Fruit fly (Drosophila melanogaster) S2 (cell line): Measurements from ENCODE around the gene ry.

Experiments used
- CG8478 ChIP-seq: fragments of >200 bp; optimal IDR thresholded peaks from 2 replicates; lab custom pipeline; 2018
- CTCF ChIP-seq, 2 experiments: fragments of >200 bp; optimal IDR thresholded peaks; 2 replicates each; lab custom pipeline; 2018

ry gene

DNA sequence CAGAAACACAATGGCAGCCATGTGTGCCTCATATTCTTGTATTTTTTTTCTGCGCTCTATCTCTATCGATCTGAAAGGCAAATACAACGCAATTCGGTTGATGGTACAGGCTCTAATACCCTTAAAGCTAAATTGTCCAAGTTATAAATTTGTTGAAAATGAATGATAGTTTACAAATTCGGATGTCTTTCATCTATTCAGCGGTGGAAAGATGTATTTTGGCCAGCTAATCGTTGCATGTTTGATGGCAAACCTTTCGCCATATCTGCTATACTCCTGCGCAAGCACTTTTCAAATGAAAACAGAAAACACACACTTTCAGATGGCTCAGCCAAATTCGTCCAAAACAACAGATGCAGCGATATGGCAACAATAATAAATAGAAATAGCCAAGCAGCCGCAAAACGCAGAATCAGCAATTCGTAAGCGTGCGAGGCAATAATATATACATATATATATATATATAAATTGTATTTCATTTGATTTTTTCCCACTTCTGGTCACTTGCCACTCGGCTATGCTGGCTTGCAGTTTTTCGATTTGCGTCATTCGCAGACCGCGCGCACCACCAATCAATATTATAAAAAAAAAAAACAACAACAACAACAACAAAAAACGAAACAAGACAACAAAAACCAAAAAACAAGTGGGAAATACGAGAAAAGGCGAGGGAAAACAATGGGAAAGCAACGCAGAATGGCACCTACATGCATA is 18.0 kb upstream of the ry start:
- TF ChIP-seq CG8478 (lab: Kevin White, UChicago), result no peak
- no peak for TF ChIP-seq CTCF (optimal IDR thresholded peaks at IDR 0.05; lab: Kevin White, UChicago)

DNA sequence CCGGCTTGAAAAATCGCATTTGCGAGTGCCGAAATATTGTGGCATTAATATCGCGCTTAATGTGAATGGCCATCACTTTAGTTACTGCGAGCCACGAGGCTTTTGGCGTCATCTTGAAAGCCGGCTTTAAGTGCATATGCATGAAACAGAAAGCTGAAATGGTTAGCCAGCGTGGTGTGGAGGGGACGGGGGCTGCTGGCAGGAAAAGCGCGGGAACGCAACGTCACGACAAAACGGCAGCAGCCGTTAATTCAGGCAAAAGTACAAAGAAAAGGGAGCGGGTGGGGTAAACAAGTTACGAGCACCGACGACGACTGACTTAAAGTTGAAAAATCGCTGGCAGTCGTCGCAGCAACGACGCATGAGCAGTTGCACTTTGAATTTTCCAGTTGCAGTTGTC is 16.9 kb upstream of the ry start:
- no peak for TF ChIP-seq CG8478 (lab: Kevin White, UChicago)
- TF ChIP-seq CTCF (optimal IDR thresholded peaks at IDR 0.05; lab: Kevin White, UChicago), result no peak

DNA sequence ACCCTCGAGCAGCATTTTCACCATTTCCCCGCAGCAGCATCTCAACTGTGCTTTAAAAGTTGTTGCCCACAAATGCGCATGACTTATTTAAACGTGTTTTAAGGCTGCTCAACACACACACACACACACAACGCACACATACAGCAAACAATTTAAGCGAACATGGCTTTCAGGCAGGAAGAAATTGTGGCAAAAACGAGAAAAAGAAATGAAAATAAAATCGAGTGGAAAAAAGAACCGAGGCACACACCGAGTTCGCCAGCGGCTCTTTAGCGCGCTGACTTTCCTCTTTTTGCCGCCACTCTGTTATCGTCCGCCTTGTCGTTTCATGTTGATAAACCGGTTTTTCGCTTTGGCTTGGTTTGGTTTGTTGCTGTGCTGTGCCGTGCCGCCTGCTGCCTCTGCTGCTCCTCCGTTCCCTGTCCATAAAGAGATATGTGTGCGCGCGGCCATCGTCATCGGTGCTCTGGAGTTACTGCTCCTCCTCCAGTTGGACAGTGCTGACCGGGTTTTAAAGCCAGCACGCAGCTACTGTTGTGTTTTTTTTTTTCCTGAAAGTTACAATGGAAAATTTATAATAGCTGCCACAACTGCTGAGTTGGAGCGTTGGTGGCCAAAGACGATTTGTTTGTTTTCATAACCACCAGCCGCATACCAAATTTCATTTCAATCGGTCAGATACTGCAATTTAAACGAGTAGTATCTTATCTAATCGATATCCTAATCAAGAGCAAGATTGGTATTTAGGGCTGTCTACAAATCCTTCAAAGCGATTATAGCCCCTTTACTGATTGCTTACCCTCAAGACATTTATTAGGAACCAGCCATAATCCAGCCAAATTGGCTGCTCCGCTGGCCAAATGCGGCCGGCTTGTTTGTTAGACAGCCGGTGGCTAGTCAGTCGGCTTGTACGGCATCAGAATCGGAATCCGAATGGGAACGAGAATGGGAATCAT is 16.2 kb upstream of the ry start:
- no peak for TF ChIP-seq CG8478 (lab: Kevin White, UChicago)
- no peak for TF ChIP-seq CTCF (optimal IDR thresholded peaks at IDR 0.05; lab: Kevin White, UChicago)

DNA sequence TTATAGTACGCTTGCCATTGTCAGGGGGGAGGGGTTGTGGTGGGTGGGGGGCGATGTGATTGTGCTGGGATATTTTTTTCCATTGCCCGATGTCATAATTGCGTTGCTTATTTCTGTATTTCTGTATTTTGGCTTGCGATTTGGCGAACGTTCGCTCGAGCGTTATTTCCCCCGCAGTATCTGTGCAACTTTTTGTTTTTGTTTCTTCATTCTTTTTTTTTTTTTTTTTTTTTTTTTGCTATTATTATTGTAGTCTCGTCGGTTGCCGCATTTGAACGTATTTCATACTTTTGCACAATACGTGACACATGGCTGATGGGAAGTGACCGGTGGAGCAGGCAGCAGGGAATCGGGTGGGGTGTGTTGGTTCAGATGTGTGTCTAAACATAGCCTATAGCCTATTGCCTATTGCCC is 14.7 kb upstream of the ry start:
- no peak for TF ChIP-seq CTCF (optimal IDR thresholded peaks at IDR 0.05; lab: Kevin White, UChicago)
- TF ChIP-seq CG8478 (lab: Kevin White, UChicago), result no peak

- no peak for TF ChIP-seq CTCF (optimal IDR thresholded peaks at IDR 0.05; lab: Kevin White, UChicago)
- TF ChIP-seq CG8478 (lab: Kevin White, UChicago), result no peak
These were observed 13.9 kb upstream of the ry start for dm6 chr3R:13018284-13018900.

dm6 chr3R:13018995-13019394 is 13.3 kb upstream of the ry start:
- TF ChIP-seq CG8478 (lab: Kevin White, UChicago) (no peak), CTCF (optimal IDR thresholded peaks at IDR 0.05; lab: Kevin White, UChicago) (no peak)

- TF ChIP-seq CG8478 (lab: Kevin White, UChicago) (no peak), CTCF (optimal IDR thresholded peaks at IDR 0.05; lab: Kevin White, UChicago) (no peak)
These were observed 1.8 kb upstream of the ry start, which contains the start of the genes CG46281 and CG46280 for dm6 chr3R:13030257-13031173. Gene CG46281, minus strand, starts transcription at chr3R:13030307. Gene CG46280, minus strand, starts transcription at chr3R:13030659.

- TF ChIP-seq CG8478 (lab: Kevin White, UChicago) (no peak), CTCF (optimal IDR thresholded peaks at IDR 0.05; lab: Kevin White, UChicago) (no peak)
These were observed 682 bp downstream of the ry start for dm6 chr3R:13032975-13033445.

DNA sequence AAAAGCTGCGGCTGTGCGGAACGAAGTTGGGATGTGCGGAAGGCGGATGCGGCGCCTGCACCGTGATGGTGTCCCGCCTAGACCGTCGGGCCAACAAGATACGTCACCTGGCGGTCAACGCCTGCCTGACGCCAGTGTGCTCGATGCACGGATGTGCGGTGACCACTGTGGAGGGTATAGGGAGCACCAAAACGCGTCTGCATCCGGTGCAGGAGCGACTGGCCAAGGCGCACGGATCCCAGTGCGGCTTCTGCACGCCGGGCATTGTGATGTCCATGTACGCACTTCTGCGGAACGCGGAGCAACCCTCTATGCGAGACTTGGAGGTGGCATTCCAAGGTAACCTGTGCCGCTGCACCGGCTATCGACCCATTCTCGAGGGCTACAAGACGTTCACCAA is 1.3 kb downstream of the ry start:
- TF ChIP-seq CTCF (optimal IDR thresholded peaks at IDR 0.05; lab: Kevin White, UChicago), result no peak
- TF ChIP-seq CG8478 (lab: Kevin White, UChicago), result no peak

dm6 chr3R:13036064-13036463 is 3.7 kb downstream of the ry start:
- no peak for TF ChIP-seq CG8478 (lab: Kevin White, UChicago)

dm6 chr3R:13038075-13038474 is 5.7 kb downstream of the ry start, which contains the start of gene CG11668:
Gene CG11668, plus strand, starts transcription at chr3R:13038375.
- TF ChIP-seq CG8478 (lab: Kevin White, UChicago) (no peak), CTCF (optimal IDR thresholded peaks at IDR 0.05; lab: Kevin White, UChicago) (no peak)

- no peak for TF ChIP-seq CG8478 (lab: Kevin White, UChicago)
- TF ChIP-seq CTCF (optimal IDR thresholded peaks at IDR 0.05; lab: Kevin White, UChicago), result no peak
These were observed 6.8 kb downstream of the ry start for dm6 chr3R:13039037-13039583.

- TF ChIP-seq CG8478 (lab: Kevin White, UChicago) (no peak), CTCF (optimal IDR thresholded peaks at IDR 0.05; lab: Kevin White, UChicago) (no peak)
These were observed 9.4 kb downstream of the ry start, which contains the start of gene CG11670 for dm6 chr3R:13041750-13042149. Gene CG11670, plus strand, starts transcription at chr3R:13042050.
